Worm (Caenorhabditis elegans): ENCODE data around the gene lido-9.
"Not testable (repeated sequence)": the region's sequence is repeated elsewhere in the genome, so short reads cannot be mapped to it uniquely, and the experiment has no call there.

DNA sequence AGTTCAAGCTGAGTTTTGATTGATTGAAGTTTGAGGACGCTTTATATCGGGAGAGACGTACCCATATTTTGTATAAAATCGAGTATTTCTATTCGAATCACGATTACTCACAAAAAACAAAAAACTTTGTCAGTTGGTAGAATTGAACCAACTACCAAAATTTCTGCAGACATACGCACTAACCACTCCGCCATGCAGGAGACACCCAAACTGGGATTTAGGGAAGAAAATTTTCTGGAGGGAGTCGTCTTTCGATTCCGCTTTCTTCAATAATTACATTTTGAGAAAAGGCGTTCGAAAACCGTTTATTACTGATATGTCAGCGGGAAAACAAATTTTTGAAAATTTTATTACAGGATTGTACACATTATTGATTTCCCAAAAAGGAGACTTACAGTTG, 30.7 kb downstream of the lido-9 start:
- TF ChIP-seq ZK337.2 (GFP tag; IDR thresholded peaks at IDR 0.05); pqm-1 (tag; optimal IDR thresholded peaks at IDR 0.05); ama-1 (optimal IDR thresholded peaks at IDR 0.05); nhr-77 (tag; optimal IDR thresholded peaks at IDR 0.05); ces-1 (GFP tag; optimal IDR thresholded peaks at IDR 0.05); nhr-42 (GFP tag; IDR thresholded peaks at IDR 0.05); rbr-2 (tag; optimal IDR thresholded peaks at IDR 0.05); nhr-237 (tag; optimal IDR thresholded peaks at IDR 0.05); fkh-10 (GFP tag; optimal IDR thresholded peaks at IDR 0.05): not testable (repeated sequence)
